Worm (Caenorhabditis elegans) whole organism, late embryonic: ENCODE measurements around the gene nspb-10.

Experiments
- C08G9.2 ChIP-seq: sonication (generic microtip); optimal IDR thresholded peaks from 2 replicates; lab custom pipeline; 2016; ENCODE audit warnings: mild to moderate bottlenecking, missing genetic modification characterization, moderate library complexity, missing compliant biosample characterization
- C38D4.7 ChIP-seq: fragments of 200-800 bp; sonication (Bioruptor generic); optimal IDR thresholded peaks from 2 replicates; lab custom pipeline; 2018; ENCODE audit warnings: mild to moderate bottlenecking, missing genetic modification characterization, moderate library complexity, missing compliant biosample characterization
- F13H6.1 ChIP-seq: sonication (generic microtip); optimal IDR thresholded peaks from 2 replicates; lab custom pipeline; 2016; ENCODE audit warnings: missing genetic modification characterization, missing compliant biosample characterization
- K02D7.2 ChIP-seq: sonication (generic microtip); optimal IDR thresholded peaks from 2 replicates; lab custom pipeline; 2017; ENCODE audit warnings: mild to moderate bottlenecking, missing genetic modification characterization, missing compliant biosample characterization
- ceh-14 ChIP-seq: sonication (generic microtip); optimal IDR thresholded peaks from 2 replicates; lab custom pipeline; 2016; ENCODE audit warnings: missing genotype, missing genetic modification characterization, missing compliant biosample characterization
- ceh-2 ChIP-seq: sonication (generic microtip); optimal IDR thresholded peaks from 2 replicates; lab custom pipeline; 2016; ENCODE audit warnings: missing genotype, missing genetic modification characterization, missing compliant biosample characterization
- ceh-22 ChIP-seq: sonication (generic microtip); optimal IDR thresholded peaks from 2 replicates; lab custom pipeline; 2017; ENCODE audit warnings: missing biosample characterization, missing genetic modification characterization
- ceh-30 ChIP-seq: fragments of 150-350 bp; optimal IDR thresholded peaks from 2 replicates; lab custom pipeline; 2014; ENCODE audit warnings: missing biosample characterization, missing genetic modification characterization
- ceh-34 ChIP-seq: sonication (generic microtip); optimal IDR thresholded peaks from 2 replicates; lab custom pipeline; 2016; ENCODE audit warnings: mild to moderate bottlenecking, missing genetic modification characterization, missing compliant biosample characterization
- ceh-9 ChIP-seq: sonication (generic microtip); optimal IDR thresholded peaks from 2 replicates; lab custom pipeline; 2016; ENCODE audit warnings: mild to moderate bottlenecking, missing genetic modification characterization, inconsistent platforms, missing compliant biosample characterization
- che-1 ChIP-seq: sonication (generic microtip); optimal IDR thresholded peaks from 2 replicates; lab custom pipeline; 2016; ENCODE audit warnings: mild to moderate bottlenecking, missing genetic modification characterization, missing compliant biosample characterization
- dmd-4 ChIP-seq: sonication (generic microtip); optimal IDR thresholded peaks from 2 replicates; lab custom pipeline; 2016; ENCODE audit warnings: borderline replicate concordance, missing genetic modification characterization, missing compliant biosample characterization
- dve-1 ChIP-seq: sonication (generic microtip); optimal IDR thresholded peaks from 2 replicates; lab custom pipeline; 2017; ENCODE audit warnings: antibody characterized with exemption, mild to moderate bottlenecking, missing genetic modification characterization, missing compliant biosample characterization
- elt-2 ChIP-seq: sonication (generic microtip); optimal IDR thresholded peaks from 2 replicates; lab custom pipeline; 2016; ENCODE audit warnings: missing genetic modification reagents, missing genetic modification characterization, missing compliant biosample characterization
- elt-4 ChIP-seq: sonication (generic microtip); optimal IDR thresholded peaks from 2 replicates; lab custom pipeline; 2016; ENCODE audit warnings: missing genetic modification characterization, missing compliant biosample characterization
- fkh-10 ChIP-seq: fragments of 150-350 bp; optimal IDR thresholded peaks from 2 replicates; lab custom pipeline; 2014; ENCODE audit warnings: missing biosample characterization, missing genetic modification reagents, missing genetic modification characterization
- fkh-6 ChIP-seq: sonication (generic microtip); optimal IDR thresholded peaks from 2 replicates; lab custom pipeline; 2016; ENCODE audit warnings: missing genetic modification characterization, missing compliant biosample characterization
- gmeb-2 ChIP-seq: sonication (generic microtip); optimal IDR thresholded peaks from 2 replicates; lab custom pipeline; 2016; ENCODE audit warnings: missing genetic modification characterization, inconsistent platforms, missing compliant biosample characterization
- hlh-15 ChIP-seq: sonication (generic microtip); optimal IDR thresholded peaks from 2 replicates; lab custom pipeline; 2016; ENCODE audit warnings: missing genetic modification characterization, missing compliant biosample characterization
- hlh-30 ChIP-seq: sonication (generic microtip); optimal IDR thresholded peaks from 2 replicates; lab custom pipeline; 2017; ENCODE audit warnings: antibody characterized with exemption, missing genetic modification characterization, missing compliant biosample characterization; ENCODE audit not compliant: insufficient read depth
- hlh-6 ChIP-seq: sonication (generic microtip); optimal IDR thresholded peaks from 2 replicates; lab custom pipeline; 2016; ENCODE audit warnings: missing genotype, missing genetic modification characterization, missing compliant biosample characterization
- lim-6 ChIP-seq: sonication (generic microtip); optimal IDR thresholded peaks from 2 replicates; lab custom pipeline; 2016; ENCODE audit warnings: missing genetic modification characterization, missing compliant biosample characterization
- mec-3 ChIP-seq: sonication (generic microtip); optimal IDR thresholded peaks from 2 replicates; lab custom pipeline; 2016; ENCODE audit warnings: borderline replicate concordance, missing genetic modification characterization, missing compliant biosample characterization
- nfya-1 ChIP-seq: sonication (generic microtip); optimal IDR thresholded peaks from 2 replicates; lab custom pipeline; 2017; ENCODE audit warnings: missing genetic modification characterization, mild to moderate bottlenecking, missing compliant biosample characterization, antibody characterized with exemption, moderate library complexity
- nhr-11 ChIP-seq: fragments of 150-350 bp; optimal IDR thresholded peaks from 2 replicates; lab custom pipeline; 2014; ENCODE audit warnings: missing biosample characterization, missing genetic modification characterization
- nhr-232 ChIP-seq: sonication (generic microtip); optimal IDR thresholded peaks from 2 replicates; lab custom pipeline; 2016; ENCODE audit warnings: missing genetic modification characterization, missing compliant biosample characterization
- npax-4 ChIP-seq: sonication (generic microtip); optimal IDR thresholded peaks from 2 replicates; lab custom pipeline; 2016; ENCODE audit warnings: missing genetic modification characterization, missing compliant biosample characterization
- pax-1 ChIP-seq: fragments of 150-350 bp; optimal IDR thresholded peaks from 2 replicates; lab custom pipeline; 2014; ENCODE audit warnings: missing biosample characterization, missing genetic modification characterization
- ref-2 ChIP-seq: sonication (generic microtip); optimal IDR thresholded peaks from 2 replicates; lab custom pipeline; 2016; ENCODE audit warnings: missing genetic modification characterization, missing compliant biosample characterization
- rnt-1 ChIP-seq: sonication (generic microtip); optimal IDR thresholded peaks from 2 replicates; lab custom pipeline; 2016; ENCODE audit warnings: missing genetic modification characterization, missing compliant biosample characterization
- sdc-2 ChIP-seq: sonication (generic microtip); optimal IDR thresholded peaks from 2 replicates; lab custom pipeline; 2016; ENCODE audit warnings: missing genotype, missing genetic modification characterization, missing compliant biosample characterization
- syd-9 ChIP-seq: sonication (generic microtip); optimal IDR thresholded peaks from 2 replicates; lab custom pipeline; 2016; ENCODE audit warnings: mild to moderate bottlenecking, missing genetic modification characterization, moderate library complexity, missing compliant biosample characterization
- unc-42 ChIP-seq: sonication (generic microtip); optimal IDR thresholded peaks from 2 replicates; lab custom pipeline; 2016; ENCODE audit warnings: missing genotype, missing genetic modification characterization, missing compliant biosample characterization
- unc-86 ChIP-seq: sonication (generic microtip); optimal IDR thresholded peaks from 2 replicates; lab custom pipeline; 2016; ENCODE audit warnings: missing genetic modification characterization, missing compliant biosample characterization
- ztf-16 ChIP-seq: sonication (generic microtip); optimal IDR thresholded peaks from 2 replicates; lab custom pipeline; 2017; ENCODE audit warnings: missing genetic modification characterization, missing compliant biosample characterization

nspb-10 gene

DNA sequence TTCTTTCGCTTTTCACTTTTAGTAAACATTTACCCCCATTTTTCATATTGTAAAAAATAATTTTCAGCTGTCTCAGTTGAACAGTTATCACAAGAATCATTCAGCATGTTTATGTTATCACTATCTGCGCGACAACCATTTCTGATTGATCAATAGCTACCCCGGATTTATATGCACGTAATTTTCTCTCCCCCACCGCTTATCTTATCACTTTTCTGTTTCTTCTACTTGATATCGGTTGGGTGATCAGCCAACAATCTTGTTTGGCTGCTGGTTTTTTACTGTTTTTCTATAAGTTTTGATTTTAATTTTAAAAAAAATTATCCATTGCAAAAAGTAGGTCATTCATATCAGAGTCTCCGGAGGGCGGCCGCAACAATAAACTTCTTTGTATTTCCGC is 9.7 kb upstream of the nspb-10 start:
- TF ChIP-seq nfya-1 = no peak
- no peak for TF ChIP-seq ref-2 (tag; lab: Kevin White, UChicago)
- TF ChIP-seq npax-4 (tag; lab: Kevin White, UChicago) = no peak
- no peak for TF ChIP-seq mec-3
- TF ChIP-seq dmd-4 (tag; lab: Kevin White, UChicago) = no peak
- TF ChIP-seq F13H6.1 (tag; lab: Kevin White, UChicago) = no peak
- no peak for TF ChIP-seq elt-4 (tag; lab: Kevin White, UChicago)
- TF ChIP-seq ceh-22 (tag; lab: Kevin White, UChicago) = no peak
- no peak for TF ChIP-seq gmeb-2 (tag; lab: Kevin White, UChicago)
- no peak for TF ChIP-seq hlh-6 (tag; lab: Kevin White, UChicago)
- no peak for TF ChIP-seq ceh-30 (tag; lab: Kevin White, UChicago)
- no peak for TF ChIP-seq ceh-9 (tag; lab: Kevin White, UChicago)
- no peak for TF ChIP-seq C38D4.7
- TF ChIP-seq unc-42 (tag; lab: Kevin White, UChicago) = no peak

DNA sequence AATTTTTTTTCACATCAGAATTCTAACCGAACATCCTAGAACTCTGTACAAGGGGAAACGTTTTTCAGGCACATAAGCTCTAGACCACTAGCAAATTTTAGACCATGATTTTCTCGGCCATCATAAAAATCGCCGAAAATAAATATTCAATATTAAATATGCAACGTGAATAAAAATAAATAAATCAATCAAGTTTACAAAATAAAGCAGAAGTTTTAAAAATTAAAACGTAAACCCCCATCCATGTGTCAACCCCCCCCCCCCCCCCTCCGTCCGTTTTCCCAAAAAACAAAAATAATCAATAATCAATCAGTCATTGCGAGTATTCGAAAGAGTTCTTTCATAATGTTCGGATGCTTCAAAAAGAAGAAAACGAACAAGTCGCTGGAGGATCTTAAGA is 5.2 kb upstream of the nspb-10 start, which contains the start of gene catp-4:
Gene catp-4 (plus strand): TSS at position 301 of the 400 bp plus-strand sequence.
- TF ChIP-seq rnt-1 (tag; lab: Kevin White, UChicago) = no peak

DNA sequence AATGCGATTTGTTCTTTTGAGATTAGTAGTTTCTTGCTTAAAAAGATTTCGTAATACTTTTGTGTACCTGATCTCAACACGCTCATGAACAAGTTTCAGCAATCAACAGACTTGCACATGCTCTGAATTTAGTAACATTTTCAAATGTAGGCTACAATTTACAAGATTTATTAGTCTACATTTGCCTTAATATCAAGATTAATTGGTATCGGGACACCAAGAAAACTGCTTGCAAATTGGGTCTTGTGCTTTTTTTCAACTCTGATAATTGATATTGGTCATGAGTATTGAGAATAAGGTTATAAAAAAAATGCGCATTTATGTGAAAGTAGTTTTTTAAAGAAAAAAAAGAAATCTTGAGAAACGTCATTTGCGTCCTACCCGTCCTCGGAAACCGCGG is 4.6 kb upstream of the nspb-10 start:
- no peak for TF ChIP-seq syd-9 (tag; lab: Kevin White, UChicago)
- no peak for TF ChIP-seq hlh-15 (tag; lab: Kevin White, UChicago)
- no peak for TF ChIP-seq ceh-2
- no peak for TF ChIP-seq nhr-11
- TF ChIP-seq npax-4 (tag; lab: Kevin White, UChicago) = no peak
- no peak for TF ChIP-seq dve-1 (tag; lab: Kevin White, UChicago)
- TF ChIP-seq elt-2 (tag; lab: Kevin White, UChicago) = no peak
- TF ChIP-seq C08G9.2 = no peak
- TF ChIP-seq unc-86 (tag; lab: Kevin White, UChicago) = no peak
- TF ChIP-seq hlh-30 = no peak
- no peak for TF ChIP-seq nhr-232 (tag; lab: Kevin White, UChicago)
- no peak for TF ChIP-seq ceh-22 (tag; lab: Kevin White, UChicago)
- no peak for TF ChIP-seq unc-42 (tag; lab: Kevin White, UChicago)
- TF ChIP-seq K02D7.2 (tag; lab: Kevin White, UChicago) = no peak
- TF ChIP-seq che-1 (tag; lab: Kevin White, UChicago) = no peak
- TF ChIP-seq fkh-10 (GFP tag; lab: Kevin White, UChicago) = no peak
- TF ChIP-seq mec-3 = no peak
- no peak for TF ChIP-seq lim-6 (tag; lab: Kevin White, UChicago)
- no peak for TF ChIP-seq gmeb-2 (tag; lab: Kevin White, UChicago)

- TF ChIP-seq hlh-6 (tag; lab: Kevin White, UChicago) = no peak
- TF ChIP-seq pax-1 (tag; lab: Kevin White, UChicago) = no peak
- no peak for TF ChIP-seq ceh-14 (tag; lab: Kevin White, UChicago)
- TF ChIP-seq ceh-30 (tag; lab: Kevin White, UChicago) = no peak
- no peak for TF ChIP-seq sdc-2
- TF ChIP-seq elt-2 (tag; lab: Kevin White, UChicago) = no peak
- no peak for TF ChIP-seq K02D7.2 (tag; lab: Kevin White, UChicago)
- TF ChIP-seq C38D4.7 = no peak
- TF ChIP-seq ztf-16 (tag; lab: Kevin White, UChicago) = no peak
- no peak for TF ChIP-seq fkh-6 (tag; lab: Kevin White, UChicago)
- TF ChIP-seq nhr-232 (tag; lab: Kevin White, UChicago) = no peak
- no peak for TF ChIP-seq elt-4 (tag; lab: Kevin White, UChicago)
- no peak for TF ChIP-seq unc-86 (tag; lab: Kevin White, UChicago)
- no peak for TF ChIP-seq ceh-34 (tag; lab: Kevin White, UChicago)
- TF ChIP-seq, all 69 proteins: peak for 0
Observed at ce11 chrII:14591699-14592098, 3.6 kb upstream of the nspb-10 start, which contains the start of gene C01G12.7. Gene C01G12.7 (minus strand): TSS chrII:14591893.
